Worm (Caenorhabditis elegans) whole organism, L3 larva: ENCODE data around the gene enpp-1.
A peak's percentile ranks its signal among the peaks of the same experiment; 100 is the strongest.
"Not testable (repeated sequence)": the region's sequence is repeated elsewhere in the genome, so short reads cannot be mapped to it uniquely, and the experiment has no call there.

Experiments used
- R02D3.7 ChIP-seq: fragments of 150-350 bp; optimal IDR thresholded peaks from 2 replicates; lab custom pipeline; 2014; ENCODE audit warnings: missing biosample characterization, missing genetic modification characterization
- ZK546.5 ChIP-seq: sonication (generic microtip); optimal IDR thresholded peaks from 2 replicates; lab custom pipeline; 2017; ENCODE audit warnings: missing biosample characterization, missing genetic modification characterization
- aly-2 ChIP-seq: fragments of 150-350 bp; optimal IDR thresholded peaks from 2 replicates; lab custom pipeline; 2014; ENCODE audit warnings: missing biosample characterization, missing genetic modification characterization
- ama-1 ChIP-seq: fragments of 150-350 bp; optimal IDR thresholded peaks from 2 replicates; lab custom pipeline; 2018
- ceh-16 ChIP-seq: sonication (generic microtip); optimal IDR thresholded peaks from 2 replicates; lab custom pipeline; 2017; ENCODE audit warnings: missing biosample characterization, missing genetic modification characterization
- ceh-28 ChIP-seq: fragments of 150-350 bp; optimal IDR thresholded peaks from 2 replicates; lab custom pipeline; 2014; ENCODE audit warnings: missing biosample characterization, missing genetic modification reagents, missing genetic modification characterization
- ceh-9 ChIP-seq: sonication (generic microtip); optimal IDR thresholded peaks from 2 replicates; lab custom pipeline; 2018; ENCODE audit warnings: missing biosample characterization, missing genetic modification characterization
- daf-12 ChIP-seq: fragments of 150-350 bp; optimal IDR thresholded peaks from 2 replicates; lab custom pipeline; 2014; ENCODE audit warnings: missing biosample characterization, missing genetic modification reagents, missing genetic modification characterization
- egl-27 ChIP-seq: sonication (generic microtip); optimal IDR thresholded peaks from 4 replicates; lab custom pipeline; 2017; ENCODE audit warnings: missing biosample characterization, missing genetic modification reagents, missing genetic modification characterization
- egl-5 ChIP-seq: fragments of 150-350 bp; optimal IDR thresholded peaks from 2 replicates; lab custom pipeline; 2017; ENCODE audit warnings: missing biosample characterization, missing genetic modification reagents, missing genetic modification characterization, inconsistent platforms
- elt-2 ChIP-seq: sonication (generic microtip); optimal IDR thresholded peaks from 2 replicates; lab custom pipeline; 2016; ENCODE audit warnings: missing genetic modification reagents, mild to moderate bottlenecking, missing genetic modification characterization, missing compliant biosample characterization
- elt-3 ChIP-seq, 3 experiments: fragments of 150-350 bp in 1 of 3; sonication (generic microtip) in 2 of 3; optimal IDR thresholded peaks; 2 replicates in 2 of 3; 4 replicates in 1 of 3; lab custom pipeline; 2014 to 2017; ENCODE audit warnings: missing biosample characterization in 3 of 3, missing genetic modification characterization in 3 of 3
- eor-1 ChIP-seq, 2 experiments: fragments of 150-350 bp; optimal IDR thresholded peaks; 2 replicates each; lab custom pipeline; 2014 to 2018; ENCODE audit warnings: missing biosample characterization in 2 of 2, missing genetic modification characterization in 2 of 2
- fkh-2 ChIP-seq: fragments of 150-350 bp; optimal IDR thresholded peaks from 2 replicates; lab custom pipeline; 2014; ENCODE audit warnings: missing biosample characterization, missing genetic modification reagents, missing genetic modification characterization
- hmg-11 ChIP-seq: sonication (generic microtip); optimal IDR thresholded peaks from 2 replicates; lab custom pipeline; 2016; ENCODE audit warnings: missing genetic modification characterization, missing compliant biosample characterization
- jun-1 ChIP-seq: fragments of 150-350 bp; optimal IDR thresholded peaks from 2 replicates; lab custom pipeline; 2014; ENCODE audit warnings: missing biosample characterization, missing genetic modification reagents, missing genetic modification characterization
- lin-15B ChIP-seq: fragments of 150-350 bp; optimal IDR thresholded peaks from 2 replicates; lab custom pipeline; 2014; ENCODE audit warnings: missing biosample characterization, missing genetic modification characterization
- lsy-12 ChIP-seq: sonication (generic microtip); optimal IDR thresholded peaks from 2 replicates; lab custom pipeline; 2016; ENCODE audit warnings: mild to moderate bottlenecking, missing genetic modification characterization, missing compliant biosample characterization
- mdl-1 ChIP-seq: fragments of 150-350 bp; optimal IDR thresholded peaks from 2 replicates; lab custom pipeline; 2014; ENCODE audit warnings: missing biosample characterization, missing genetic modification characterization
- mml-1 ChIP-seq: fragments of 150-350 bp; sonication (generic microtip); optimal IDR thresholded peaks from 3 replicates; lab custom pipeline; 2014; ENCODE audit warnings: missing biosample characterization, missing genetic modification characterization
- nfya-1 ChIP-seq: sonication (generic microtip); optimal IDR thresholded peaks from 2 replicates; lab custom pipeline; 2017; ENCODE audit warnings: missing genetic modification characterization, mild to moderate bottlenecking, missing compliant biosample characterization, antibody characterized with exemption, moderate library complexity; ENCODE audit not compliant: insufficient read depth
- nhr-11 ChIP-seq: fragments of 150-350 bp; optimal IDR thresholded peaks from 2 replicates; lab custom pipeline; 2014; ENCODE audit warnings: missing biosample characterization, missing genetic modification characterization
- nhr-23 ChIP-seq: fragments of 150-350 bp; optimal IDR thresholded peaks from 2 replicates; lab custom pipeline; 2014; ENCODE audit warnings: missing biosample characterization, missing genetic modification reagents, missing genetic modification characterization
- nhr-25 ChIP-seq: sonication (generic microtip); optimal IDR thresholded peaks from 2 replicates; lab custom pipeline; 2017; ENCODE audit warnings: missing biosample characterization, missing genetic modification characterization
- nhr-28 ChIP-seq: fragments of 150-350 bp; optimal IDR thresholded peaks from 2 replicates; lab custom pipeline; 2014; ENCODE audit warnings: missing biosample characterization, missing genetic modification characterization
- nhr-67 ChIP-seq: fragments of 150-350 bp; optimal IDR thresholded peaks from 2 replicates; lab custom pipeline; 2014; ENCODE audit warnings: missing biosample characterization, missing genetic modification characterization
- nhr-76 ChIP-seq: fragments of 150-350 bp; sonication (generic microtip); optimal IDR thresholded peaks from 5 replicates; lab custom pipeline; 2014; ENCODE audit warnings: missing biosample characterization, missing genetic modification characterization
- pha-4 ChIP-seq: fragments of 150-350 bp; optimal IDR thresholded peaks from 2 replicates; lab custom pipeline; 2014; ENCODE audit warnings: missing biosample characterization, missing genetic modification reagents, missing genetic modification characterization
- pqm-1 ChIP-seq: fragments of 150-350 bp; optimal IDR thresholded peaks from 2 replicates; lab custom pipeline; 2017; ENCODE audit warnings: missing biosample characterization, missing genetic modification characterization, inconsistent platforms
- sea-2 ChIP-seq: fragments of 150-350 bp; sonication (generic microtip); optimal IDR thresholded peaks from 4 replicates; lab custom pipeline; 2014; ENCODE audit warnings: missing biosample characterization, missing genetic modification reagents, missing genetic modification characterization
- snpc-4 ChIP-seq: fragments of 150-350 bp; optimal IDR thresholded peaks from 2 replicates; lab custom pipeline; 2014; ENCODE audit warnings: missing biosample characterization, missing genetic modification characterization
- tbx-2 ChIP-seq: sonication (generic microtip); optimal IDR thresholded peaks from 2 replicates; lab custom pipeline; 2016; ENCODE audit warnings: mild to moderate bottlenecking, missing genetic modification characterization, missing compliant biosample characterization
- unc-62 ChIP-seq: fragments of 150-350 bp; sonication (generic microtip); optimal IDR thresholded peaks from 4 replicates; lab custom pipeline; 2014; ENCODE audit warnings: missing biosample characterization, missing genetic modification reagents, missing genetic modification characterization
- zag-1 ChIP-seq: fragments of 150-350 bp; optimal IDR thresholded peaks from 2 replicates; lab custom pipeline; 2014; ENCODE audit warnings: missing biosample characterization, missing genetic modification characterization
- ztf-11 ChIP-seq: fragments of 150-350 bp; optimal IDR thresholded peaks from 2 replicates; lab custom pipeline; 2014; ENCODE audit warnings: missing biosample characterization, missing genetic modification characterization

The enpp-1 gene

DNA sequence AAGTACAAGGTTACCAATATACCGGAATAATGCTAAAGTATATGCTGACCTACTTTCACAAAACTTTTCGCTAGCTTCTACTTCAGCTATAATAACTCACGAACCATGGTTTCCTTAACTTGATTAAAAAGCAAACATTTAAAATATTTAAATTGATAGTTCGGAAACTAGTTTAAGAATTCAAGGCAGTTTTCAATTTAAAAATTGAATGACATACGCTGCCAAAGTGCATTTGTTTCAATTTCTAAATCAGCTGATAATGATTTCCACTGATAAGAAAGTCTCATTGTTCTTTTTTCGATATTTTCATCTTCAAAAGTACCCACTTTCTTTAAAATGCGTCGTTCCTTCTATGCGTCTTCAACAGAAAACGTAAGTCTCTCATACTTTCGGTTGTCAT lies at the start of gene enpp-1:
TSS of gene enpp-1 (plus strand) at position 301 of the 400 bp plus-strand sequence.
- not testable (repeated sequence) for TF ChIP-seq aly-2 (tag; lab: Kevin White, UChicago); ztf-11 (tag; lab: Kevin White, UChicago); mml-1

DNA sequence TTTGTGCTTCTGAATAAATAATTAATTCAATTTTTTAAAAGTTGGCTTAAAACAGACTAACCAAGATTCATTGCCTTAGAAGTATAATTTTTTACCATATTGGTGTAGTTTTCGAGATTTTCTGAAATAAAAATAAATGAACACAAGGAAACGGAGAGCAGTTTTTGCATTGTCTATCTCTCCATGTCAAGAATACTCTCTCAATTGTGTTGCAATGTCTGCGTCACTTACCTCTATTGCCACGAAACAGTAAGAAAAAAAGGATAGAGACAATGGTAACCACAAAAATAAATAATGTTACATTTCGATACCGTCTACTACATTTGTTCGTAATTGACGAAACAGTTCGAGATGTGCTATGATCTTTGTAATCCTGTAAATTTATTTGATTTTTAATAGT lies 48.3 kb upstream of the enpp-1 start, which contains the start of gene R07B7.10:
TSS of gene R07B7.10 (plus strand) at position 285 of the 400 bp plus-strand sequence.
- TF ChIP-seq pha-4 (peak; percentile 32), snpc-4 (no peak)

- TF ChIP-seq nhr-67 (tag; lab: Kevin White, UChicago) (no peak), sea-2 (no peak), ama-1 (lab: Kevin White, UChicago) (no peak), elt-2 (tag; lab: Kevin White, UChicago) (peak; percentile 36), pha-4 (no peak), lsy-12 (tag; lab: Kevin White, UChicago) (no peak), pqm-1 (no peak), ceh-28 (tag; lab: Kevin White, UChicago) (peak; percentile 69), daf-12 (no peak), nhr-11 (no peak)
Measured at ce11 chrV:12084216-12084615, 47.0 kb upstream of the enpp-1 start, which contains the start of gene R07B7.8. Gene R07B7.8, minus strand, starts transcription at chrV:12084316.

ce11 chrV:12085867-12086634 lies 45.2 kb upstream of the enpp-1 start:
- TF ChIP-seq unc-62 (GFP tag; lab: Kevin White, UChicago), result no peak
- TF ChIP-seq pqm-1, result peak; percentile 48
- no peak for TF ChIP-seq jun-1 (tag; lab: Kevin White, UChicago)
- peak; percentile 11 for TF ChIP-seq ceh-28 (tag; lab: Kevin White, UChicago)
- peak; percentile 54 to 91 (median 58) for TF ChIP-seq elt-3 (tag; optimal IDR thresholded peaks at IDR 0.05; lab: Kevin White, UChicago)
- TF ChIP-seq eor-1 (tag; optimal IDR thresholded peaks at IDR 0.05; lab: Kevin White, UChicago), result no peak
- no peak for TF ChIP-seq aly-2 (tag; lab: Kevin White, UChicago)
- TF ChIP-seq ceh-16 (tag; lab: Kevin White, UChicago), result no peak
- TF ChIP-seq egl-5 (tag; lab: Kevin White, UChicago), result no peak
- peak; percentile 25 for TF ChIP-seq R02D3.7 (tag; lab: Kevin White, UChicago)
- TF ChIP-seq ZK546.5 (tag; lab: Kevin White, UChicago), result no peak
- peak; percentile 43 for TF ChIP-seq pha-4
- TF ChIP-seq nhr-28 (tag; lab: Kevin White, UChicago), result no peak
- peak; percentile 57 for TF ChIP-seq elt-2 (tag; lab: Kevin White, UChicago)
- no peak for TF ChIP-seq tbx-2 (tag; lab: Kevin White, UChicago)
- TF ChIP-seq mdl-1, result no peak
- no peak for TF ChIP-seq daf-12

DNA sequence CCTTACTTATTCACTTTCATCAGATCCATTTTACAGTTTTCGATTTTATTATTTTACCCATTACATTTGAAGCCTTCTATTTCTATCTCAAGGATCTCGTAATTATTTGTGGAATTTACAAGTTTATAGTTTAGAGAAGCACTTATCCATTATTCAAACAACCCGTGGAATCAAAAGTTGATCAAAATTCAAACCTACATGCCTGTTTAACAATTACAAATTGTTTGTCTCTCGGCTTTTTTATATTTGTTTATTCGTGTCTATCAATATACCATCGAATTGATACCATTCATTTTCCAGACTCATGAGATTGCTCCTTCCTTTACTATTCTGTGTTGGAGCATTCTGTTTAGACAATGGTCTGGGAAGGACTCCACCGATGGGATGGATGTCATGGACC lies 44.3 kb upstream of the enpp-1 start, which contains the start of gene gana-1:
TSS of gene gana-1 (plus strand) at position 301 of the 400 bp plus-strand sequence.
- TF ChIP-seq eor-1 (tag; optimal IDR thresholded peaks at IDR 0.05; lab: Kevin White, UChicago) (no peak), nhr-28 (tag; lab: Kevin White, UChicago) (no peak), fkh-2 (no peak), egl-5 (tag; lab: Kevin White, UChicago) (no peak), hmg-11 (tag; lab: Kevin White, UChicago) (no peak), lin-15B (tag; lab: Kevin White, UChicago) (no peak), mdl-1 (no peak), nfya-1 (tag; lab: Kevin White, UChicago) (no peak), nhr-23 (no peak), ZK546.5 (tag; lab: Kevin White, UChicago) (no peak), ama-1 (lab: Kevin White, UChicago) (no peak), nhr-25 (no peak), egl-27 (tag; lab: Kevin White, UChicago) (no peak), ceh-9 (tag; lab: Kevin White, UChicago) (no peak), nhr-76 (no peak), zag-1 (tag; lab: Kevin White, UChicago) (no peak), snpc-4 (no peak), pqm-1 (no peak), ztf-11 (tag; lab: Kevin White, UChicago) (no peak), daf-12 (no peak)
- TF ChIP-seq, all 47 proteins: peak for 0
